Fruit fly (Drosophila melanogaster) whole organism, embryonic: Measurements from ENCODE around the gene CG15742.

Experiments
- Bgb ChIP-seq: fragments of 200-800 bp; sonication (Bioruptor generic); IDR thresholded peaks from 2 replicates; pipeline ENCODE4 v1.3.6; 2022; ENCODE audit warnings: missing biosample characterization, missing genetic modification characterization; ENCODE audit not compliant: partially characterized antibody
- CG1024 ChIP-seq: fragments of 200-800 bp; sonication (Bioruptor generic); IDR thresholded peaks from 2 replicates; pipeline ENCODE4 v1.3.6; 2022; ENCODE audit warnings: missing biosample characterization, missing genetic modification characterization
- CG10959 ChIP-seq: fragments of 200-800 bp; sonication (Bioruptor generic); IDR thresholded peaks from 2 replicates; pipeline ENCODE4 v1.3.6; 2022; ENCODE audit warnings: missing biosample characterization, missing genetic modification characterization
- CG14710 ChIP-seq: fragments of 200-800 bp; sonication (Bioruptor generic); optimal IDR thresholded peaks from 3 replicates; lab custom pipeline; 2019; ENCODE audit warnings: missing biosample characterization, mild to moderate bottlenecking, missing genetic modification characterization, moderate library complexity
- CG15073 ChIP-seq: fragments of 200-800 bp; sonication (Bioruptor generic); optimal IDR thresholded peaks from 2 replicates; lab custom pipeline; 2016; ENCODE audit warnings: missing biosample characterization, missing genetic modification characterization
- CG1602 ChIP-seq: fragments of 200-800 bp; sonication (Bioruptor generic); optimal IDR thresholded peaks from 3 replicates; lab custom pipeline; 2016; ENCODE audit warnings: missing biosample characterization, missing genetic modification characterization
- CG17328 ChIP-seq: fragments of 200-800 bp; sonication (Bioruptor generic); IDR thresholded peaks from 2 replicates; pipeline ENCODE4 v1.3.6; 2022; ENCODE audit warnings: missing biosample characterization, missing genetic modification characterization
- CG17568 ChIP-seq: fragments of 200-800 bp; sonication (Bioruptor generic); optimal IDR thresholded peaks from 2 replicates; lab custom pipeline; 2018; ENCODE audit warnings: missing biosample characterization, mild to moderate bottlenecking, missing genetic modification characterization, moderate library complexity
- CG17829 ChIP-seq: fragments of 200-800 bp; optimal IDR thresholded peaks from 2 replicates; lab custom pipeline; 2019; ENCODE audit warnings: missing biosample characterization, mild to moderate bottlenecking, missing genetic modification characterization, moderate library complexity
- CG1832 ChIP-seq: fragments of 200-800 bp; sonication (Bioruptor generic); optimal IDR thresholded peaks from 2 replicates; lab custom pipeline; 2017; ENCODE audit warnings: missing biosample characterization, mild to moderate bottlenecking, missing genetic modification characterization, inconsistent platforms
- CG18599 ChIP-seq: fragments of 200-800 bp; sonication (Bioruptor generic); optimal IDR thresholded peaks from 3 replicates; lab custom pipeline; 2017; ENCODE audit warnings: missing biosample characterization, missing genetic modification characterization, mild to moderate bottlenecking, moderate library complexity, missing genetic modification reagents
- CG3163 ChIP-seq: fragments of 200-800 bp; sonication (Bioruptor generic); optimal IDR thresholded peaks from 3 replicates; lab custom pipeline; 2016; ENCODE audit warnings: missing biosample characterization, missing genetic modification characterization
- CG32772 ChIP-seq: fragments of 200-800 bp; sonication (Bioruptor generic); IDR thresholded peaks from 2 replicates; pipeline ENCODE4 v1.3.6; 2022; ENCODE audit warnings: missing biosample characterization, missing genetic modification characterization
- CG34224 ChIP-seq: fragments of 200-800 bp; sonication (Bioruptor generic); IDR thresholded peaks from 3 replicates; pipeline ENCODE4 v1.3.6; 2022; ENCODE audit warnings: missing biosample characterization, missing genetic modification characterization; ENCODE audit not compliant: partially characterized antibody
- CG6654 ChIP-seq: fragments of 200-800 bp; sonication (Bioruptor generic); optimal IDR thresholded peaks from 2 replicates; lab custom pipeline; 2017; ENCODE audit warnings: missing biosample characterization, mild to moderate bottlenecking, missing genetic modification characterization
- CG7271 ChIP-seq: fragments of 200-800 bp; sonication (Bioruptor generic); optimal IDR thresholded peaks from 2 replicates; lab custom pipeline; 2018; ENCODE audit warnings: missing biosample characterization, mild to moderate bottlenecking, missing genetic modification characterization, moderate library complexity
- CG7556 ChIP-seq: fragments of 200-800 bp; sonication (Bioruptor generic); optimal IDR thresholded peaks from 2 replicates; lab custom pipeline; 2017; ENCODE audit warnings: missing biosample characterization, mild to moderate bottlenecking, missing genetic modification characterization
- CG7786 ChIP-seq: fragments of 200-800 bp; sonication (Bioruptor generic); optimal IDR thresholded peaks from 2 replicates; lab custom pipeline; 2016; ENCODE audit warnings: missing biosample characterization, missing genetic modification characterization
- CG7928 ChIP-seq: fragments of 200-800 bp; sonication (Bioruptor generic); optimal IDR thresholded peaks from 2 replicates; lab custom pipeline; 2017; ENCODE audit warnings: missing biosample characterization, mild to moderate bottlenecking, missing genetic modification characterization
- CG7963 ChIP-seq: fragments of 200-800 bp; sonication (Bioruptor generic); IDR thresholded peaks from 3 replicates; pipeline ENCODE4 v1.3.6; 2022; ENCODE audit warnings: missing biosample characterization, missing genetic modification characterization; ENCODE audit not compliant: partially characterized antibody
- CG8290 ChIP-seq, 3 experiments: fragments of 200-800 bp; sonication (Bioruptor generic); optimal IDR thresholded peaks; 2 replicates each; lab custom pipeline; 2016 to 2019; ENCODE audit warnings: missing biosample characterization in 3 of 3, missing genetic modification characterization in 3 of 3, mild to moderate bottlenecking in 2 of 3, moderate library complexity in 1 of 3
- CG8765 ChIP-seq: fragments of 200-800 bp; sonication (Bioruptor generic); IDR thresholded peaks from 2 replicates; pipeline ENCODE4 v1.3.6; 2022; ENCODE audit warnings: missing biosample characterization, missing genetic modification characterization
- CG9797 ChIP-seq: fragments of 200-800 bp; sonication (Bioruptor generic); optimal IDR thresholded peaks from 3 replicates; lab custom pipeline; 2018; ENCODE audit warnings: missing biosample characterization, mild to moderate bottlenecking, missing genetic modification characterization
- CG9932 ChIP-seq: fragments of 200-800 bp; sonication (Bioruptor generic); IDR thresholded peaks from 2 replicates; pipeline ENCODE4 v1.3.6; 2022; ENCODE audit warnings: missing biosample characterization, missing genetic modification characterization
- CoRest ChIP-seq: fragments of 200-800 bp; sonication (Bioruptor generic); optimal IDR thresholded peaks from 3 replicates; lab custom pipeline; 2018; ENCODE audit warnings: missing biosample characterization, mild to moderate bottlenecking, missing genetic modification characterization, moderate library complexity
- D19B ChIP-seq: fragments of 200-800 bp; sonication (Bioruptor generic); optimal IDR thresholded peaks from 2 replicates; lab custom pipeline; 2017; ENCODE audit warnings: missing biosample characterization, mild to moderate bottlenecking, missing genetic modification characterization
- Dek ChIP-seq: fragments of 200-800 bp; sonication (Bioruptor generic); optimal IDR thresholded peaks from 3 replicates; lab custom pipeline; 2019; ENCODE audit warnings: missing biosample characterization, mild to moderate bottlenecking, missing genetic modification characterization, moderate library complexity
- Hey ChIP-seq: fragments of 200-800 bp; sonication (Bioruptor generic); optimal IDR thresholded peaks from 3 replicates; lab custom pipeline; 2018; ENCODE audit warnings: missing biosample characterization, mild to moderate bottlenecking, missing genetic modification characterization
- Hmx ChIP-seq: fragments of 200-800 bp; sonication (Bioruptor generic); optimal IDR thresholded peaks from 2 replicates; lab custom pipeline; 2016; ENCODE audit warnings: missing biosample characterization, missing genetic modification characterization
- Hr51 ChIP-seq, 2 experiments: fragments of 200-800 bp; sonication (Bioruptor generic); optimal IDR thresholded peaks; 2 replicates in 1 of 2; 3 replicates in 1 of 2; lab custom pipeline; 2016 to 2018; ENCODE audit warnings: missing biosample characterization in 2 of 2, missing genetic modification characterization in 2 of 2, mild to moderate bottlenecking in 1 of 2, moderate library complexity in 1 of 2
- Ptx1 ChIP-seq: fragments of 200-800 bp; sonication (Bioruptor generic); IDR thresholded peaks from 2 replicates; pipeline ENCODE4 v1.3.6; 2022; ENCODE audit warnings: missing biosample characterization, missing genetic modification characterization
- Rfx ChIP-seq: fragments of 200-800 bp; sonication (Bioruptor generic); IDR thresholded peaks from 2 replicates; pipeline ENCODE4 v1.3.6; 2022; ENCODE audit warnings: missing biosample characterization, missing genetic modification characterization
- Sry-β ChIP-seq: fragments of 200-800 bp; sonication (Bioruptor generic); optimal IDR thresholded peaks from 2 replicates; lab custom pipeline; 2018; ENCODE audit warnings: missing biosample characterization, mild to moderate bottlenecking, missing genetic modification characterization, moderate library complexity
- Sry-δ ChIP-seq: fragments of 200-800 bp; sonication (Bioruptor generic); optimal IDR thresholded peaks from 2 replicates; lab custom pipeline; 2016; ENCODE audit warnings: missing biosample characterization, missing genetic modification characterization
- YL-1 ChIP-seq: fragments of 200-800 bp; sonication (Bioruptor generic); optimal IDR thresholded peaks from 3 replicates; lab custom pipeline; 2017; ENCODE audit warnings: missing biosample characterization, mild to moderate bottlenecking, missing genetic modification characterization
- abd-A ChIP-seq: fragments of 200-800 bp; sonication (Bioruptor generic); optimal IDR thresholded peaks from 3 replicates; lab custom pipeline; 2019; ENCODE audit warnings: missing biosample characterization, mild to moderate bottlenecking, missing genetic modification characterization, moderate library complexity
- amos ChIP-seq: fragments of 200-800 bp; sonication (Bioruptor generic); IDR thresholded peaks from 2 replicates; pipeline ENCODE4 v1.3.6; 2022; ENCODE audit warnings: missing biosample characterization, missing genetic modification characterization; ENCODE audit not compliant: partially characterized antibody
- az2 ChIP-seq: fragments of 200-800 bp; sonication (Bioruptor generic); optimal IDR thresholded peaks from 3 replicates; lab custom pipeline; 2016; ENCODE audit warnings: missing biosample characterization, missing genetic modification characterization
- ci ChIP-seq: fragments of 200-800 bp; sonication (Bioruptor generic); IDR thresholded peaks from 3 replicates; pipeline ENCODE4 v1.3.6; 2022; ENCODE audit warnings: missing biosample characterization, missing genetic modification characterization
- corto ChIP-seq: fragments of 200-800 bp; sonication (Bioruptor generic); optimal IDR thresholded peaks from 2 replicates; lab custom pipeline; 2016; ENCODE audit warnings: missing biosample characterization, mild to moderate bottlenecking, missing genetic modification characterization, moderate library complexity
- crc ChIP-seq: fragments of 200-800 bp; sonication (Bioruptor generic); optimal IDR thresholded peaks from 2 replicates; lab custom pipeline; 2016; ENCODE audit warnings: missing biosample characterization, missing genetic modification characterization
- dm ChIP-seq: fragments of 200-800 bp; sonication (Bioruptor generic); optimal IDR thresholded peaks from 3 replicates; lab custom pipeline; 2016; ENCODE audit warnings: missing biosample characterization, missing genetic modification characterization
- ewg ChIP-seq: fragments of 200-800 bp; sonication (Bioruptor generic); optimal IDR thresholded peaks from 3 replicates; lab custom pipeline; 2017; ENCODE audit warnings: mild to moderate bottlenecking, missing biosample characterization, missing genetic modification reagents, missing genetic modification characterization
- eyg ChIP-seq: fragments of 200-800 bp; sonication (Bioruptor generic); optimal IDR thresholded peaks from 3 replicates; lab custom pipeline; 2016; ENCODE audit warnings: missing biosample characterization, missing genetic modification characterization
- fd3F ChIP-seq: fragments of 200-800 bp; sonication (Bioruptor generic); optimal IDR thresholded peaks from 2 replicates; lab custom pipeline; 2018; ENCODE audit warnings: missing biosample characterization, mild to moderate bottlenecking, missing genetic modification characterization, moderate library complexity
- fru ChIP-seq: fragments of >200 bp; optimal IDR thresholded peaks from 2 replicates; lab custom pipeline; 2017
- kay ChIP-seq: fragments of 200-800 bp; sonication (Bioruptor generic); optimal IDR thresholded peaks from 2 replicates; lab custom pipeline; 2016; ENCODE audit warnings: missing biosample characterization, missing genetic modification characterization
- nmo ChIP-seq: fragments of 200-800 bp; sonication (Bioruptor generic); optimal IDR thresholded peaks from 2 replicates; lab custom pipeline; 2018; ENCODE audit warnings: missing biosample characterization, mild to moderate bottlenecking, missing genetic modification characterization, moderate library complexity
- row ChIP-seq: fragments of 200-800 bp; sonication (Bioruptor generic); IDR thresholded peaks from 3 replicates; pipeline ENCODE4 v1.3.6; 2022; ENCODE audit warnings: missing biosample characterization, missing genetic modification characterization
- slou ChIP-seq: fragments of 200-800 bp; sonication (Bioruptor generic); optimal IDR thresholded peaks from 3 replicates; lab custom pipeline; 2016; ENCODE audit warnings: missing biosample characterization, missing genetic modification characterization
- sug ChIP-seq: fragments of 200-800 bp; optimal IDR thresholded peaks from 2 replicates; lab custom pipeline; 2019; ENCODE audit warnings: missing biosample characterization, mild to moderate bottlenecking, missing genetic modification characterization, moderate library complexity

CG15742 gene

dm6 chrX:13307189-13307588, 48.9 kb upstream of the CG15742 start (continued):
- TF ChIP-seq CG9932 (no peak), ci (no peak), dm (GFP tag; lab: Kevin White, UChicago) (no peak), CG17568 (GFP tag; lab: Kevin White, UChicago) (no peak), CG18599 (GFP tag; lab: Kevin White, UChicago) (peak; percentile 27), az2 (peak; percentile 17), sug (tag; lab: Kevin White, UChicago) (peak; percentile 3), CG7271 (tag; lab: Kevin White, UChicago) (no peak), CG7963 (GFP tag; lab: Robert Waterston, UW) (no peak), CG3163 (GFP tag; lab: Kevin White, UChicago) (no peak), Bgb (no peak), CG8290 (GFP tag; optimal IDR thresholded peaks at IDR 0.05; lab: Kevin White, UChicago) (no peak), CG8290 (tag; optimal IDR thresholded peaks at IDR 0.05; lab: Kevin White, UChicago) (no peak), CG7556 (peak; percentile 44), Hey (tag; lab: Kevin White, UChicago) (no peak), Hmx (GFP tag; lab: Kevin White, UChicago) (no peak), row (peak; percentile 61), kay (no peak), CG7928 (no peak), amos (GFP tag; lab: Robert Waterston, UW) (no peak), CG34224 (GFP tag; lab: Robert Waterston, UW) (no peak), CG7786 (GFP tag; lab: Kevin White, UChicago) (no peak), CG6654 (GFP tag; lab: Kevin White, UChicago) (no peak), ewg (GFP tag; lab: Kevin White, UChicago) (no peak), CG1024 (GFP tag; lab: Robert Waterston, UW) (0 out of 2 replicates have a peak, but pooled peaks have one; percentile 5), eyg (GFP tag; lab: Kevin White, UChicago) (no peak), CG17829 (no peak), crc (GFP tag; lab: Kevin White, UChicago) (no peak), Rfx (GFP tag; lab: Robert Waterston, UW) (no peak), Ptx1 (GFP tag; lab: Robert Waterston, UW) (peak; percentile 35), Sry-δ (no peak), fru (lab: Kevin White, UChicago) (no peak), CG10959 (GFP tag; lab: Robert Waterston, UW) (no peak), fd3F (no peak), CG32772 (no peak), CG17328 (GFP tag; lab: Robert Waterston, UW) (0 out of 2 replicates have a peak, but pooled peaks have one; percentile 19), Dek (no peak), YL-1 (no peak), CG15073 (GFP tag; lab: Kevin White, UChicago) (no peak), Hr51 (GFP tag; optimal IDR thresholded peaks at IDR 0.05; lab: Kevin White, UChicago) (peak in 1 of 2 experiments; percentile 58), corto (GFP tag; lab: Kevin White, UChicago) (no peak), slou (GFP tag; lab: Kevin White, UChicago) (no peak), CG1602 (GFP tag; lab: Kevin White, UChicago) (peak; percentile 10), nmo (GFP tag; lab: Kevin White, UChicago) (peak; percentile 51), CG1832 (GFP tag; lab: Kevin White, UChicago) (no peak), abd-A (tag; lab: Kevin White, UChicago) (no peak), D19B (GFP tag; lab: Kevin White, UChicago) (no peak), CG9797 (no peak), CG8765 (no peak), Sry-β (GFP tag; lab: Kevin White, UChicago) (no peak), CG14710 (no peak), CoRest (tag; lab: Kevin White, UChicago) (peak; percentile 61)
